Fruit fly (Drosophila melanogaster) whole organism, pupa: Measurements from ENCODE around the gene Nasp.

Experiments
- CG13204 ChIP-seq: fragments of 200-800 bp; sonication (Bioruptor generic); optimal IDR thresholded peaks from 2 replicates; lab custom pipeline; 2018; ENCODE audit warnings: missing biosample characterization, mild to moderate bottlenecking, missing genetic modification characterization, moderate library complexity
- CG14655 ChIP-seq: fragments of 200-800 bp; sonication (Bioruptor generic); optimal IDR thresholded peaks from 3 replicates; lab custom pipeline; 2017; ENCODE audit warnings: mild to moderate bottlenecking, missing biosample characterization, missing genetic modification reagents, missing genetic modification characterization
- CG34367 ChIP-seq: fragments of 200-800 bp; sonication (Bioruptor generic); optimal IDR thresholded peaks from 2 replicates; lab custom pipeline; 2018; ENCODE audit warnings: missing biosample characterization, mild to moderate bottlenecking, missing genetic modification characterization
- CG8301 ChIP-seq: fragments of 200-800 bp; sonication (Bioruptor generic); optimal IDR thresholded peaks from 2 replicates; lab custom pipeline; 2018; ENCODE audit warnings: missing biosample characterization, mild to moderate bottlenecking, missing genetic modification characterization
- D1 ChIP-seq: fragments of 200-800 bp; sonication (Bioruptor generic); optimal IDR thresholded peaks from 2 replicates; lab custom pipeline; 2018; ENCODE audit warnings: missing biosample characterization, mild to moderate bottlenecking, missing genetic modification characterization, moderate library complexity
- Pif1A ChIP-seq: fragments of 200-800 bp; sonication (Bioruptor generic); optimal IDR thresholded peaks from 3 replicates; lab custom pipeline; 2016; ENCODE audit warnings: missing biosample characterization, missing genetic modification characterization
- gl ChIP-seq: fragments of 200-800 bp; sonication (Bioruptor generic); optimal IDR thresholded peaks from 2 replicates; lab custom pipeline; 2018; ENCODE audit warnings: missing biosample characterization, mild to moderate bottlenecking, missing genetic modification characterization

dm6 chr3R:8748776-8749126, 1.2 kb downstream of the Nasp start:
- TF ChIP-seq D1 (tag; lab: Kevin White, UChicago) (no peak), CG13204 (GFP tag; lab: Kevin White, UChicago) (no peak), CG14655 (GFP tag; lab: Kevin White, UChicago) (no peak), gl (tag; lab: Kevin White, UChicago) (no peak), CG34367 (tag; lab: Kevin White, UChicago) (no peak), CG8301 (tag; lab: Kevin White, UChicago) (no peak), Pif1A (GFP tag; lab: Kevin White, UChicago) (no peak)
